Worm (Caenorhabditis elegans) whole organism, L3 larva: Measurements from ENCODE around the gene unc-47.
A peak's percentile ranks its signal among the peaks of the same experiment; 100 is the strongest.

ENCODE experiments used
- aly-2 ChIP-seq: fragments of 150-350 bp; optimal IDR thresholded peaks from 2 replicates; lab custom pipeline; 2014; ENCODE audit warnings: missing biosample characterization, missing genetic modification characterization
- ama-1 ChIP-seq: fragments of 150-350 bp; optimal IDR thresholded peaks from 2 replicates; lab custom pipeline; 2018
- ceh-16 ChIP-seq: sonication (generic microtip); optimal IDR thresholded peaks from 2 replicates; lab custom pipeline; 2017; ENCODE audit warnings: missing biosample characterization, missing genetic modification characterization
- ceh-82 ChIP-seq: fragments of 150-350 bp; optimal IDR thresholded peaks from 2 replicates; lab custom pipeline; 2014; ENCODE audit warnings: missing biosample characterization, missing genetic modification characterization
- ceh-9 ChIP-seq: sonication (generic microtip); optimal IDR thresholded peaks from 2 replicates; lab custom pipeline; 2018; ENCODE audit warnings: missing biosample characterization, missing genetic modification characterization
- daf-12 ChIP-seq: fragments of 150-350 bp; optimal IDR thresholded peaks from 2 replicates; lab custom pipeline; 2014; ENCODE audit warnings: missing biosample characterization, missing genetic modification reagents, missing genetic modification characterization
- egl-27 ChIP-seq: sonication (generic microtip); optimal IDR thresholded peaks from 4 replicates; lab custom pipeline; 2017; ENCODE audit warnings: missing biosample characterization, missing genetic modification reagents, missing genetic modification characterization
- egl-5 ChIP-seq: fragments of 150-350 bp; optimal IDR thresholded peaks from 2 replicates; lab custom pipeline; 2017; ENCODE audit warnings: missing biosample characterization, missing genetic modification reagents, missing genetic modification characterization, inconsistent platforms
- elt-1 ChIP-seq: fragments of 150-350 bp; optimal IDR thresholded peaks from 2 replicates; lab custom pipeline; 2014; ENCODE audit warnings: missing biosample characterization, missing genetic modification characterization
- elt-2 ChIP-seq: sonication (generic microtip); optimal IDR thresholded peaks from 2 replicates; lab custom pipeline; 2016; ENCODE audit warnings: missing genetic modification reagents, mild to moderate bottlenecking, missing genetic modification characterization, missing compliant biosample characterization
- fkh-10 ChIP-seq: sonication (generic microtip); optimal IDR thresholded peaks from 2 replicates; lab custom pipeline; 2017; ENCODE audit warnings: missing biosample characterization, missing genetic modification reagents, missing genetic modification characterization
- fkh-2 ChIP-seq: fragments of 150-350 bp; optimal IDR thresholded peaks from 2 replicates; lab custom pipeline; 2014; ENCODE audit warnings: missing biosample characterization, missing genetic modification reagents, missing genetic modification characterization
- hmg-11 ChIP-seq: sonication (generic microtip); optimal IDR thresholded peaks from 2 replicates; lab custom pipeline; 2016; ENCODE audit warnings: missing genetic modification characterization, missing compliant biosample characterization
- jun-1 ChIP-seq: fragments of 150-350 bp; optimal IDR thresholded peaks from 2 replicates; lab custom pipeline; 2014; ENCODE audit warnings: missing biosample characterization, missing genetic modification reagents, missing genetic modification characterization
- lin-15B ChIP-seq: fragments of 150-350 bp; optimal IDR thresholded peaks from 2 replicates; lab custom pipeline; 2014; ENCODE audit warnings: missing biosample characterization, missing genetic modification characterization
- lin-39 ChIP-seq: fragments of 150-350 bp; optimal IDR thresholded peaks from 2 replicates; lab custom pipeline; 2018; ENCODE audit warnings: missing biosample characterization, missing genetic modification reagents, missing genetic modification characterization
- lsy-12 ChIP-seq: sonication (generic microtip); optimal IDR thresholded peaks from 2 replicates; lab custom pipeline; 2016; ENCODE audit warnings: mild to moderate bottlenecking, missing genetic modification characterization, missing compliant biosample characterization
- mdl-1 ChIP-seq: fragments of 150-350 bp; optimal IDR thresholded peaks from 2 replicates; lab custom pipeline; 2014; ENCODE audit warnings: missing biosample characterization, missing genetic modification characterization
- mml-1 ChIP-seq: fragments of 150-350 bp; sonication (generic microtip); optimal IDR thresholded peaks from 3 replicates; lab custom pipeline; 2014; ENCODE audit warnings: missing biosample characterization, missing genetic modification characterization
- nfya-1 ChIP-seq: sonication (generic microtip); optimal IDR thresholded peaks from 2 replicates; lab custom pipeline; 2017; ENCODE audit warnings: missing genetic modification characterization, mild to moderate bottlenecking, missing compliant biosample characterization, antibody characterized with exemption, moderate library complexity; ENCODE audit not compliant: insufficient read depth
- nhr-11 ChIP-seq: fragments of 150-350 bp; optimal IDR thresholded peaks from 2 replicates; lab custom pipeline; 2014; ENCODE audit warnings: missing biosample characterization, missing genetic modification characterization
- nhr-23 ChIP-seq: fragments of 150-350 bp; optimal IDR thresholded peaks from 2 replicates; lab custom pipeline; 2014; ENCODE audit warnings: missing biosample characterization, missing genetic modification reagents, missing genetic modification characterization
- nhr-237 ChIP-seq: fragments of 150-350 bp; optimal IDR thresholded peaks from 2 replicates; lab custom pipeline; 2014; ENCODE audit warnings: missing biosample characterization, missing genetic modification characterization
- nhr-25 ChIP-seq: sonication (generic microtip); optimal IDR thresholded peaks from 2 replicates; lab custom pipeline; 2017; ENCODE audit warnings: missing biosample characterization, missing genetic modification characterization
- nhr-28 ChIP-seq: fragments of 150-350 bp; optimal IDR thresholded peaks from 2 replicates; lab custom pipeline; 2014; ENCODE audit warnings: missing biosample characterization, missing genetic modification characterization
- nhr-67 ChIP-seq: fragments of 150-350 bp; optimal IDR thresholded peaks from 2 replicates; lab custom pipeline; 2014; ENCODE audit warnings: missing biosample characterization, missing genetic modification characterization
- nhr-76 ChIP-seq: fragments of 150-350 bp; sonication (generic microtip); optimal IDR thresholded peaks from 5 replicates; lab custom pipeline; 2014; ENCODE audit warnings: missing biosample characterization, missing genetic modification characterization
- pha-4 ChIP-seq: fragments of 150-350 bp; optimal IDR thresholded peaks from 2 replicates; lab custom pipeline; 2014; ENCODE audit warnings: missing biosample characterization, missing genetic modification reagents, missing genetic modification characterization
- sea-2 ChIP-seq: fragments of 150-350 bp; sonication (generic microtip); optimal IDR thresholded peaks from 4 replicates; lab custom pipeline; 2014; ENCODE audit warnings: missing biosample characterization, missing genetic modification reagents, missing genetic modification characterization
- snpc-4 ChIP-seq: fragments of 150-350 bp; optimal IDR thresholded peaks from 2 replicates; lab custom pipeline; 2014; ENCODE audit warnings: missing biosample characterization, missing genetic modification characterization
- tbx-2 ChIP-seq: sonication (generic microtip); optimal IDR thresholded peaks from 2 replicates; lab custom pipeline; 2016; ENCODE audit warnings: mild to moderate bottlenecking, missing genetic modification characterization, missing compliant biosample characterization
- unc-39 ChIP-seq: sonication (generic microtip); optimal IDR thresholded peaks from 4 replicates; lab custom pipeline; 2017; ENCODE audit warnings: missing biosample characterization, missing genetic modification characterization
- zag-1 ChIP-seq: fragments of 150-350 bp; optimal IDR thresholded peaks from 2 replicates; lab custom pipeline; 2014; ENCODE audit warnings: missing biosample characterization, missing genetic modification characterization
- ztf-11 ChIP-seq: fragments of 150-350 bp; optimal IDR thresholded peaks from 2 replicates; lab custom pipeline; 2014; ENCODE audit warnings: missing biosample characterization, missing genetic modification characterization

The unc-47 gene

DNA sequence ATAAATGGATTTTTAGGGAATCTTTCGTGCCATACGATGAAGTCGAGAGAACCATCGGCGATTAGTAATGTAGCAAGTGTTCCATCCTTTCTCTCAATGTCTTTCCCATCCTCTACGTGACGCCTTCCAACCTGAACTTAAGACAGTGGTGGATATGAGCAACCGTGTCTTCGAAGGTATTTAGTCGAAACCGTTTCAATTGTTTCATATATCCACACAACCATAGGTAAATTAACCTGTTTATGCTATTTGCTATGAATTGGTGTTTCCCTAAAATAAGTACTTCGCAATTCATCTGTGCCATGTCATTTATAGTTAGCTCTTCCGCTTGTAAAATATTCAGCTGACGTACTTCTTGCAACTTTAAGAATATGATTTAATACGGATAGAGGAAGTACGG, 9.9 kb upstream of the unc-47 start:
- TF ChIP-seq lin-15B (tag; lab: Kevin White, UChicago) (no peak), aly-2 (no peak)

DNA sequence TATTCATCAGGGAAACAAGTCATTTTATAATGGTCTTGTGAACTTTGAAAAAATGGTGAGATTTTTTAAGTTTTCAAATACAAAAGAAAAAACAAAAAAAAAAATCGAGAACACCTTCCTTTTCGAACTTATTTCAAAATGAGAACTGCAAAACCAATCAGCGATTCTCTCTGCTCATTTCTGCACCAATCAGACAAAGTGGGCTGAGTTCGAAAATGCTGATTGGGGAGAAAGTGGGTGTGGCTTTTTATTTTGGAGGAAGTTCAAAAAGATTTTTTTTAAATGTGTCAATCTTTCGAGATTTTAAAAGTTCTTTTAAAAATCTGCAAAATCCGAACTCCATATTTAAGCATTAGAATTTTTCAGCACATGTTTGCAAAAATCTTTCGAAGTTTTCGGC, 8.5 kb upstream of the unc-47 start:
- TF ChIP-seq nfya-1 (tag; lab: Kevin White, UChicago) (peak; percentile 82), sea-2 (GFP tag; lab: Kevin White, UChicago) (no peak)

DNA sequence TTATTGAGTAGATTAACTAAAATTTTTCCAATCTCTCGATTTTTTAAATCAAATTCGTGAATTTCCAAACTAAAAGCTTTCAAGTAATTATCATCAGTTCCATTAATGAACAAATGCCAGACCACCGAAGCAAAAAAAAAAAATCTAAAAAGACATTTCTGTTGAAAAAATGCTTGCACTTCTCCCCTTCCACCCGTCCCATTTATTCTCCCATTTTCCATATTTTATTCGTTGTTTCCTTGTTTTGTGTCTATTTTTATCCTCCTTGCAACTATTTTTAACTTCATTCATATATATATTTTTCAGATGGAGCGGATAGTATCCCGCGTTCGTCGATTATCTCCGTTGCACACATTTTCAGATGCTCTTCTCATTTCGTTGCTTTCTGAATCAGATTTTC, 2.9 kb upstream of the unc-47 start, which contains the start of gene epac-1:
Gene epac-1, plus strand, starts transcription at position 301 of the 400 bp plus-strand sequence.
- TF ChIP-seq nhr-23 (tag; lab: Kevin White, UChicago) (no peak), daf-12 (no peak), nhr-28 (tag; lab: Kevin White, UChicago) (no peak), lsy-12 (no peak), egl-27 (tag; lab: Kevin White, UChicago) (no peak), zag-1 (tag; lab: Kevin White, UChicago) (no peak), ama-1 (lab: Kevin White, UChicago) (no peak), egl-5 (tag; lab: Kevin White, UChicago) (no peak), nhr-67 (tag; lab: Kevin White, UChicago) (no peak), ceh-82 (tag; lab: Kevin White, UChicago) (no peak), elt-2 (tag; lab: Kevin White, UChicago) (no peak), nhr-76 (tag; lab: Kevin White, UChicago) (no peak), unc-39 (tag; lab: Kevin White, UChicago) (no peak), fkh-10 (no peak), pha-4 (tag; lab: Kevin White, UChicago) (no peak)

DNA sequence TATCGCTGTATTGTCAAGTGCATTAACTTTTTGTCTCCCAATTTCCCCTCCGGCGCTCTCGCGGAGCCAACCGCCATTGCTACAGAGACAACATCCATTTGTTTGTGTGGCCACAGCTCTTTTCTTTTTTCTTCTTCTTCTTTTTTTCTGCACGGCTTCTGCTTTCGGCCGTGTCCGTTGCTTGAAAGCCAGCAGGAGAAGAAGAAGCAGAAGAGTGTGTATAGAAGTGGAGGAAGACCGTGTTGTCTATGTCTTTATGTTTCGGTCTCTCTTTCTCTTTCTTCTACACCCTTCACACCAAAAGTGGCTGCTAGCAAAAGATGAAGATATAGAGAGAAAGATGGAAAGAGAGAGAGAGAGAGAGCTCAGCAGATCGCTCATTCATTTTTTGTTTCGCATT, 1.8 kb upstream of the unc-47 start:
- TF ChIP-seq sea-2 (GFP tag; lab: Kevin White, UChicago) (no peak), hmg-11 (peak; percentile 37), nhr-25 (tag; lab: Kevin White, UChicago) (no peak), nhr-28 (tag; lab: Kevin White, UChicago) (no peak), mdl-1 (tag; lab: Kevin White, UChicago) (no peak), lin-15B (tag; lab: Kevin White, UChicago) (peak; percentile 19), nhr-76 (tag; lab: Kevin White, UChicago) (no peak), lin-39 (tag; lab: Kevin White, UChicago) (peak; percentile 50), aly-2 (no peak), lsy-12 (no peak), nfya-1 (tag; lab: Kevin White, UChicago) (peak; percentile 66)

DNA sequence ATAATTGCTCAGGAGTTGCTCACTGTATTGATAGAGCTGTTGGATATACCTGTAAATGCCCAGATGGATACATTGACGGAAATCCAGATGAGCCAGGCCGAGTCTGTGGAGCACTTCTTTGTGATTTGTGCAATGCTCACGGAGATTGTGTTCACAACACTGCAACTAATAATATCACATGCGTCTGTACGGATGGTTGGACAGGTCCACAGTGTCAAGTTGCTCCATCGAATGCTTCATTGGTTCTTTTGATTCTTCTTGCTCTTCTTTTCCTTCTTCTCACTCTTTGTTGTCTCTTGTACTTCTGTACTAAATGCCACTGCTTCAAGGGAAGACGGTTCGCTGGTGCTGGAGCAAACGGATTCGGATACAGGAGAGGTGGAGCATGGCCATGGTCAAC, 4.2 kb downstream of the unc-47 start:
- TF ChIP-seq ama-1 (lab: Kevin White, UChicago) (no peak), nhr-11 (tag; lab: Kevin White, UChicago) (no peak), daf-12 (no peak), lsy-12 (no peak), sea-2 (GFP tag; lab: Kevin White, UChicago) (no peak), ztf-11 (tag; lab: Kevin White, UChicago) (no peak)

DNA sequence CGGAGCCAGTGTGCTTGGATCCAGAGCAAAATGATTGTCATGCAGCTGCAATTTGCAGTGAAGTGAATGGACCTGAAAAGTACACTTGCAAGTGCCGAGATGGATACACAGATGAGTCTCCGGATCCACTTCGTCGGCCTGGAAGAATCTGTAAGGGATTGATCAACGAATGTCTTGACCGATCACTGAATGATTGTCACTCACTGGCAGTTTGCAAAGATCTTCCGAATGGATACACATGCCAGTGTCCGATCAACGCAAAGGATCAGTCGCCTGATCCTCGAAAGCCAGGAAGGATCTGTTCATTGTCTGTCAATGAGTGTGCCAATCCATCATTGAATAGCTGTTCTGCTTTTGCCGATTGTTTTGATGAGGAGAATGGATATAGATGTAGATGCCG, 6.6 kb downstream of the unc-47 start:
- TF ChIP-seq pha-4 (tag; lab: Kevin White, UChicago): no peak
- no peak for TF ChIP-seq nhr-237
- no peak for TF ChIP-seq elt-1
- TF ChIP-seq jun-1 (tag; lab: Kevin White, UChicago): no peak
- TF ChIP-seq ceh-9 (tag; lab: Kevin White, UChicago): no peak
- no peak for TF ChIP-seq egl-5 (tag; lab: Kevin White, UChicago)
- no peak for TF ChIP-seq tbx-2 (tag; lab: Kevin White, UChicago)
- TF ChIP-seq nhr-23 (tag; lab: Kevin White, UChicago): no peak
- TF ChIP-seq ceh-16 (tag; lab: Kevin White, UChicago): no peak
- TF ChIP-seq nhr-25 (tag; lab: Kevin White, UChicago): no peak
- no peak for TF ChIP-seq snpc-4
- TF ChIP-seq mml-1: no peak
- TF ChIP-seq fkh-2 (tag; lab: Kevin White, UChicago): no peak
- no peak for TF ChIP-seq elt-2 (tag; lab: Kevin White, UChicago)
- no peak for TF ChIP-seq aly-2
